Worm (Caenorhabditis elegans): ENCODE results near the gene clec-4.

DNA sequence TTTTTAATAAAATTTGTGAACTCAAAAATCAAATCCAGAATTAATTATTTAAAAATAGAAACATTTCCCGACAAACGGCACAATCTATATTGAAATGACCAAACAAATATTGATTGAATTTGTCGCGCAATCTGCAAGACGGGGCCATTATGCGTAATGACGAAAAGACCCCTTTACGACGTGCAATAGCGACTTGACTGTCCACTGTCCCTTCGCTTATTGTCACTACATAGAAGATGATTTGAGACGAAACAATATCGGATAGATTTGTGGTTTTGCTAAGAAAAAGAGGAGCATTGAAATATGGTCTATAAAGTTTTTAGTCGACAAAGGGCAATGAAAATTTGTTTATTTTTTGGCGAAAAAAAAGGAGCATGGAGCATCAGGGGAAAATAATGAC, 30.0 kb downstream of the clec-4 start:
- TF ChIP-seq W03F9.2 (tag; optimal IDR thresholded peaks at IDR 0.05): no peak
- no peak for TF ChIP-seq dao-5 (tag; optimal IDR thresholded peaks at IDR 0.05)
- TF ChIP-seq him-1 (tag; optimal IDR thresholded peaks at IDR 0.05): no peak
